Worm (Caenorhabditis elegans) whole organism, L2 larva: ENCODE results near the gene serp-1.2.

Experiments used
- C34F6.9 ChIP-seq: fragments of 150-350 bp; optimal IDR thresholded peaks from 2 replicates; lab custom pipeline; 2014; ENCODE audit warnings: missing biosample characterization, missing genetic modification characterization
- F13H6.1 ChIP-seq: sonication (generic microtip); optimal IDR thresholded peaks from 2 replicates; lab custom pipeline; 2016; ENCODE audit warnings: missing genetic modification characterization, missing compliant biosample characterization
- R02D3.7 ChIP-seq: fragments of 150-350 bp; optimal IDR thresholded peaks from 2 replicates; lab custom pipeline; 2014; ENCODE audit warnings: missing biosample characterization, missing genetic modification characterization
- Y55F3AM.14 ChIP-seq: fragments of 200-800 bp; sonication (Bioruptor generic); optimal IDR thresholded peaks from 2 replicates; lab custom pipeline; 2018; ENCODE audit warnings: mild to moderate bottlenecking, missing genetic modification characterization, missing compliant biosample characterization
- ZK546.5 ChIP-seq: sonication (generic microtip); optimal IDR thresholded peaks from 2 replicates; lab custom pipeline; 2017; ENCODE audit warnings: missing biosample characterization, missing genetic modification characterization
- aly-2 ChIP-seq: fragments of 150-350 bp; optimal IDR thresholded peaks from 2 replicates; lab custom pipeline; 2014; ENCODE audit warnings: missing biosample characterization, missing genetic modification characterization
- ama-1 ChIP-seq: fragments of 150-350 bp; optimal IDR thresholded peaks from 2 replicates; lab custom pipeline; 2018; ENCODE audit warnings: inconsistent platforms
- blmp-1 ChIP-seq: sonication (generic microtip); optimal IDR thresholded peaks from 2 replicates; lab custom pipeline; 2017; ENCODE audit warnings: missing genetic modification characterization, mild to moderate bottlenecking, missing compliant biosample characterization, antibody characterized with exemption, moderate library complexity; ENCODE audit not compliant: insufficient read depth
- ceh-16 ChIP-seq: fragments of 150-350 bp; optimal IDR thresholded peaks from 2 replicates; lab custom pipeline; 2014; ENCODE audit warnings: missing biosample characterization, missing genetic modification characterization
- ceh-82 ChIP-seq: fragments of 150-350 bp; optimal IDR thresholded peaks from 2 replicates; lab custom pipeline; 2014; ENCODE audit warnings: missing biosample characterization, missing genetic modification characterization
- crh-2 ChIP-seq: sonication (generic microtip); optimal IDR thresholded peaks from 2 replicates; lab custom pipeline; 2017; ENCODE audit warnings: missing biosample characterization, missing genetic modification characterization
- egl-27 ChIP-seq: sonication (generic microtip); optimal IDR thresholded peaks from 3 replicates; lab custom pipeline; 2017; ENCODE audit warnings: missing biosample characterization, missing genetic modification reagents, missing genetic modification characterization
- elt-1 ChIP-seq: fragments of 150-350 bp; optimal IDR thresholded peaks from 2 replicates; lab custom pipeline; 2014; ENCODE audit warnings: missing biosample characterization, missing genetic modification characterization
- elt-3 ChIP-seq: sonication (generic microtip); optimal IDR thresholded peaks from 2 replicates; lab custom pipeline; 2017; ENCODE audit warnings: missing biosample characterization, missing genetic modification characterization
- fos-1 ChIP-seq: fragments of 150-350 bp; optimal IDR thresholded peaks from 2 replicates; lab custom pipeline; 2014; ENCODE audit warnings: missing biosample characterization, missing genetic modification characterization
- gmeb-1 ChIP-seq: fragments of 150-350 bp; optimal IDR thresholded peaks from 2 replicates; lab custom pipeline; 2014; ENCODE audit warnings: missing biosample characterization, missing genetic modification characterization
- lin-11 ChIP-seq: fragments of 150-350 bp; sonication (generic microtip); optimal IDR thresholded peaks from 2 replicates; lab custom pipeline; 2014; ENCODE audit warnings: missing biosample characterization, missing genetic modification characterization, inconsistent platforms, mixed read lengths
- lin-13 ChIP-seq: fragments of 150-350 bp; optimal IDR thresholded peaks from 2 replicates; lab custom pipeline; 2014; ENCODE audit warnings: missing biosample characterization, missing genetic modification reagents, missing genetic modification characterization
- lin-39 ChIP-seq: fragments of 150-350 bp; optimal IDR thresholded peaks from 2 replicates; lab custom pipeline; 2014; ENCODE audit warnings: missing biosample characterization, missing genetic modification reagents, missing genetic modification characterization
- lsy-2 ChIP-seq, 2 experiments: fragments of 150-350 bp in 1 of 2; sonication (generic microtip) in 1 of 2; optimal IDR thresholded peaks; 2 replicates each; lab custom pipeline; 2014 to 2017; ENCODE audit warnings: missing biosample characterization in 2 of 2, missing genetic modification characterization in 2 of 2
- mab-5 ChIP-seq: fragments of 150-350 bp; optimal IDR thresholded peaks from 2 replicates; lab custom pipeline; 2014; ENCODE audit warnings: missing biosample characterization, missing genetic modification characterization
- mbf-1 ChIP-seq: sonication (generic microtip); optimal IDR thresholded peaks from 2 replicates; lab custom pipeline; 2017; ENCODE audit warnings: missing biosample characterization, missing genetic modification characterization
- mdl-1 ChIP-seq, 2 experiments: fragments of 150-350 bp in 1 of 2; sonication (generic microtip) in 1 of 2; optimal IDR thresholded peaks; 2 replicates each; lab custom pipeline; 2017; ENCODE audit warnings: missing biosample characterization in 2 of 2, missing genetic modification characterization in 2 of 2
- nhr-10 ChIP-seq: sonication (generic microtip); optimal IDR thresholded peaks from 2 replicates; lab custom pipeline; 2017; ENCODE audit warnings: missing biosample characterization, missing genetic modification characterization
- nhr-11 ChIP-seq: fragments of 150-350 bp; optimal IDR thresholded peaks from 2 replicates; lab custom pipeline; 2014; ENCODE audit warnings: missing biosample characterization, missing genetic modification characterization
- nhr-12 ChIP-seq: fragments of 150-350 bp; optimal IDR thresholded peaks from 2 replicates; lab custom pipeline; 2014; ENCODE audit warnings: missing biosample characterization, missing genetic modification characterization
- nhr-129 ChIP-seq: fragments of 150-350 bp; optimal IDR thresholded peaks from 2 replicates; lab custom pipeline; 2014; ENCODE audit warnings: missing biosample characterization, missing genetic modification characterization
- nhr-21 ChIP-seq: fragments of 150-350 bp; optimal IDR thresholded peaks from 2 replicates; lab custom pipeline; 2014; ENCODE audit warnings: missing biosample characterization, missing genetic modification characterization
- nhr-23 ChIP-seq: fragments of 150-350 bp; optimal IDR thresholded peaks from 2 replicates; lab custom pipeline; 2014; ENCODE audit warnings: missing biosample characterization, missing genetic modification reagents, missing genetic modification characterization
- nhr-237 ChIP-seq: fragments of 150-350 bp; optimal IDR thresholded peaks from 2 replicates; lab custom pipeline; 2014; ENCODE audit warnings: missing biosample characterization, missing genetic modification characterization
- nhr-25 ChIP-seq: fragments of 150-350 bp; sonication (generic microtip); optimal IDR thresholded peaks from 3 replicates; lab custom pipeline; 2014; ENCODE audit warnings: missing biosample characterization, missing genetic modification characterization
- nhr-6 ChIP-seq: fragments of 150-350 bp; optimal IDR thresholded peaks from 2 replicates; lab custom pipeline; 2014; ENCODE audit warnings: missing biosample characterization, missing genetic modification characterization
- nhr-77 ChIP-seq: fragments of 150-350 bp; optimal IDR thresholded peaks from 2 replicates; lab custom pipeline; 2014; ENCODE audit warnings: missing biosample characterization, missing genetic modification characterization
- sem-4 ChIP-seq: fragments of 150-350 bp; optimal IDR thresholded peaks from 2 replicates; lab custom pipeline; 2014; ENCODE audit warnings: missing biosample characterization, missing genetic modification reagents, missing genetic modification characterization
- skn-1 ChIP-seq: sonication (generic microtip); optimal IDR thresholded peaks from 2 replicates; lab custom pipeline; 2017; ENCODE audit warnings: missing biosample characterization, missing genetic modification characterization
- sma-3 ChIP-seq: sonication (generic microtip); optimal IDR thresholded peaks from 2 replicates; lab custom pipeline; 2016; ENCODE audit warnings: missing genetic modification reagents, missing genetic modification characterization, missing compliant biosample characterization
- sma-9 ChIP-seq, 2 experiments: fragments of 150-350 bp in 1 of 2; sonication (generic microtip) in 1 of 2; optimal IDR thresholded peaks; 2 replicates each; lab custom pipeline; 2014 to 2016; ENCODE audit warnings: missing genetic modification characterization in 2 of 2, mild to moderate bottlenecking in 1 of 2, missing biosample characterization in 1 of 2, missing compliant biosample characterization in 1 of 2, missing genetic modification reagents in 1 of 2, moderate library complexity in 1 of 2
- unc-55 ChIP-seq: fragments of 150-350 bp; sonication (generic microtip); optimal IDR thresholded peaks from 3 replicates; lab custom pipeline; 2014; ENCODE audit warnings: missing biosample characterization, missing genetic modification reagents, missing genetic modification characterization
- unc-62 ChIP-seq: fragments of 150-350 bp; optimal IDR thresholded peaks from 2 replicates; lab custom pipeline; 2014; ENCODE audit warnings: missing biosample characterization, missing genetic modification reagents, missing genetic modification characterization
- zag-1 ChIP-seq: fragments of 150-350 bp; optimal IDR thresholded peaks from 2 replicates; lab custom pipeline; 2014; ENCODE audit warnings: missing biosample characterization, missing genetic modification characterization
- ztf-4 ChIP-seq: fragments of 150-350 bp; optimal IDR thresholded peaks from 2 replicates; lab custom pipeline; 2014; ENCODE audit warnings: missing biosample characterization, missing genetic modification characterization

Gene serp-1.2

DNA sequence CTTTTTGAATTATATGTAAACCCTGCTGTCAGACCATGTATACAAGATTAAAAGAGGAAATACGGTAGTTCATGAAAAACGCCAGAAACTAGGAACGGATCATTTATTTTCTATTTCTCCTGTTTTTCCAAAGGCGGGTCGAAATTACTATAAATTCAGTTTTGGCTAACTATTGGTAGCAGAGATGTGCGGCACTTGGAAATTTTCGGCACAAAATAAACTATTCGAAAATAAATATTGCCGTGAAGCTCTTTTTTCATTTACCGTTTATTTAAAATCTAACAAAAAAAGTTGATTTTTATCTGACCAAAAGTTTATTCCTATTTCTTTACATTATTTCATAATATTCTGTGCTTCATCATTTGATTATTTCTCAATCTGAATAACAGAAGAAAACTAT lies 18.6 kb downstream of the serp-1.2 start, which contains the start of gene T09A12.1:
Gene T09A12.1, plus strand, starts transcription at position 301 of the 400 bp plus-strand sequence.
- TF ChIP-seq unc-55 (GFP tag; lab: Kevin White, UChicago) = no peak
- TF ChIP-seq ZK546.5 (tag; lab: Kevin White, UChicago) = no peak
- TF ChIP-seq lin-11 (tag; lab: Kevin White, UChicago) = no peak
- TF ChIP-seq nhr-12 (tag; lab: Kevin White, UChicago) = no peak
- no peak for TF ChIP-seq R02D3.7
- TF ChIP-seq blmp-1 (tag; lab: Kevin White, UChicago) = no peak
- TF ChIP-seq nhr-11 = no peak
- TF ChIP-seq nhr-23 = no peak
- TF ChIP-seq, all 48 proteins: peak for 0

DNA sequence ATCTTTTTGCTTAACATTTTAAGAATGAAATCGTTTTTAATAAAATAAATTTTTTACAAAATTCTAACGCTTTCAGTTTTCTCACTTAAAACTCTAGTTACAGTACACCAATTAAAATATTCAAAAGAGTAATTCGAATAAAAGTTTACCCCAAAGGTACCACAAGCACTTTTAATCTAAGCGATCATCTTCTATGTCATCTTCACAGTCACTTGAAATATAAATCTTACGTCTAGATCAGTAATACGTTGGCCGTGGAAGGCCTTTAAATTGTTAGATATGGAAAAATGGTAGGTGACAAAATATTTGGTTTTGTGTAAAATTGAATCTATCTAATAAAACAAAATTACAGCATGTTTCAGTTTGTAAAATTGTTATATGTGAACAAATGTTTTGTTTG lies 21.9 kb downstream of the serp-1.2 start:
- peak; percentile 86 for TF ChIP-seq elt-1
- no peak for TF ChIP-seq nhr-77 (tag; lab: Kevin White, UChicago)
- TF ChIP-seq ceh-16 (tag; lab: Kevin White, UChicago) = peak; percentile 12
- TF ChIP-seq nhr-25 (tag; lab: Kevin White, UChicago) = peak; percentile 37
- TF ChIP-seq sma-9 (GFP tag; optimal IDR thresholded peaks at IDR 0.05; lab: Kevin White, UChicago) = peak; percentile 80
- TF ChIP-seq sma-9 (tag; optimal IDR thresholded peaks at IDR 0.05; lab: Kevin White, UChicago) = no peak
- TF ChIP-seq fos-1 (tag; lab: Kevin White, UChicago) = no peak
- TF ChIP-seq, all 48 proteins: peak for 4

DNA sequence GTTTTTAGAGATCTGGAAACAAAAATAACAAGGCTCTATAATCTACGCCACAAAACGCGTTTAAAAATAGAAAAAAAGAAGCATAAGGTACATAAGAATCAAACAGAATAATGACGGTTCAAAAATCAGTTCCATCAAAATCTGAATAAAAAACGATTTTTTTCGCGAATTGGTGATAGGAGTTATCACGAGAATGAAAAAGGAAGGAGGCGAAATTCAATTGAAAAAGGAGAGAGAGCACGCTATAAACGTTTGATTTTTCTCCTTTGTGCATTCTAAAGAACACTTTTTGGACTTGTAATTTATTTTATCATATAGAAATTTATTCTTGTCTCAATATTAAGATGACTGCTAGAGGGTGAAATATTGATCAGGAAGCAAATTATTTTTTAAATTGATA lies 25.9 kb downstream of the serp-1.2 start:
- TF ChIP-seq sma-9 (GFP tag; optimal IDR thresholded peaks at IDR 0.05; lab: Kevin White, UChicago) (peak; percentile 27), sma-9 (tag; optimal IDR thresholded peaks at IDR 0.05; lab: Kevin White, UChicago) (no peak), zag-1 (no peak), fos-1 (tag; lab: Kevin White, UChicago) (peak; percentile 56)

DNA sequence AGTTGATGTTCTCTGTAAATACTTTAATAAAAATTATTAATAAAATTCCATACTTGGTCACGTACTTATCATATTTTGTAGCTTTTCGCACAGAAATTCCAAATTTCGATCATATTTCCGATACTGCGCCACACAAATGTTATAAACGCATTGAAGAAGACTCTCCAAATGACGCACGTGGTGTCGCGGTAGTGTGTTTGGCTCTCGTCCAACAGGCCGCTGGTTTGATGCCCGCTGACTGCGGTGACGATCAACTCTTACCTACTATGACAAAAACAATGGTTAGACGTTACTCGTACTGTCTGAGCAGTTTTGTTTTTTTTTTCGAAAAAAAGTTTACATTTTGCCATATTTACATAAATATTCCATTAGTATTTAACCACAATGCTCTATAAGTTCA lies 27.4 kb downstream of the serp-1.2 start:
- TF ChIP-seq egl-27 (no peak), mab-5 (peak; percentile 25), lin-11 (tag; lab: Kevin White, UChicago) (peak; percentile 66), crh-2 (peak; percentile 58), ceh-16 (tag; lab: Kevin White, UChicago) (peak; percentile 15), nhr-25 (tag; lab: Kevin White, UChicago) (peak; percentile 26), elt-1 (no peak), blmp-1 (tag; lab: Kevin White, UChicago) (no peak), sma-9 (GFP tag; optimal IDR thresholded peaks at IDR 0.05; lab: Kevin White, UChicago) (peak; percentile 75), sma-9 (tag; optimal IDR thresholded peaks at IDR 0.05; lab: Kevin White, UChicago) (no peak), ztf-4 (tag; lab: Kevin White, UChicago) (no peak), nhr-23 (no peak), mbf-1 (tag; lab: Kevin White, UChicago) (no peak), nhr-11 (no peak), aly-2 (tag; lab: Kevin White, UChicago) (no peak), lsy-2 (tag; optimal IDR thresholded peaks at IDR 0.05; lab: Kevin White, UChicago) (peak; percentile 45 to 65), nhr-12 (tag; lab: Kevin White, UChicago) (no peak), skn-1 (tag; lab: Kevin White, UChicago) (peak; percentile 18), unc-55 (GFP tag; lab: Kevin White, UChicago) (peak; percentile 90), ceh-82 (tag; lab: Kevin White, UChicago) (no peak), mdl-1 (tag; optimal IDR thresholded peaks at IDR 0.05; lab: Kevin White, UChicago) (peak; percentile 52 to 66), C34F6.9 (tag; lab: Kevin White, UChicago) (peak; percentile 62), F13H6.1 (tag; lab: Kevin White, UChicago) (peak; percentile 63), nhr-10 (no peak), unc-62 (no peak), nhr-6 (tag; lab: Kevin White, UChicago) (no peak), fos-1 (tag; lab: Kevin White, UChicago) (peak; percentile 66), sma-3 (GFP tag; lab: Kevin White, UChicago) (peak; percentile 56), R02D3.7 (no peak), ama-1 (no peak), gmeb-1 (tag; lab: Kevin White, UChicago) (peak; percentile 53), lin-39 (tag; lab: Kevin White, UChicago) (no peak), sem-4 (peak; percentile 35), nhr-129 (tag; lab: Kevin White, UChicago) (peak; percentile 81), ZK546.5 (tag; lab: Kevin White, UChicago) (no peak), nhr-237 (tag; lab: Kevin White, UChicago) (no peak), lin-13 (GFP tag; lab: Kevin White, UChicago) (peak; percentile 46), elt-3 (tag; lab: Kevin White, UChicago) (no peak), nhr-77 (tag; lab: Kevin White, UChicago) (no peak), Y55F3AM.14 (GFP tag; lab: Kevin White, UChicago) (peak; percentile 47), nhr-21 (tag; lab: Kevin White, UChicago) (peak; percentile 77)
- TF ChIP-seq, all 48 proteins: peak for 20
